Fruit fly (Drosophila melanogaster): ENCODE data around the gene CycD.

Gene CycD

DNA sequence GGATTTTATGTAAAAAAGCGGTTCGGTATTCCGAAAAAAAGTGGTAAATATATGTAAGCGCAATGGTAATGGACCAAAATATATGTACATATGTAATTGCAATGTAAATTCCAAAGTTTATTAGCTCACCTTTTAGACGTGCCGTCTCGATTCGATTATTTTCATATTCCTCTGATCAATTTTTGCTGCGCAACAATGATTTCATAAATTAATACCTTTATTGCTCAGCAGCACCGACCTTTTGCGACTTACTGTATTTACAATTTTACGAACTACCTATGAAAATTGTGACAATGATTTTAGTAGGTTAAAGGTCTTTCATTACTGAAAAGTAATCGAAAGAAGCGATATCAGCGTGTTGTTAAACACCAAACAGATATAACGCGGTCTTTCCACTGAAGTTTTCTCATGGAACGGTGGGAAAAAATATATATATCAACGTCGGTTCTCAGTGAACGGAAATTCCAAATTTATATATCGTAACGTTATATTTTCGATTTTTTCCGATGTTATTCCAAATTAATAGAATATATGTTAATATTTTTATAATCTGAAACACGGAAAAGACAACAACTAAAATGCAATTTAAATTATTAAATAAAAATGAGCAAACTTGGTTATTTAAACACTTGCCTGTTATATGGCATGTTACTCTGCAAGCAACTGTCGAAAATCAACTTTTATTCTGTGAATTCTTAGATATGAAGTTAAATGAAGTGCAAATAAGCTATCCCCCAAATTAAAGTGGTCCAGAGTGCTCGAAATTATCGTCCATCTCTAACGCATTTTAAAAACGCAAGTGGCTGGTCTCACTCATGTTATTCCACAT lies 19.5 kb downstream of the CycD start, which contains the start of the genes MSBP and CG15916 (continued):
- peak; percentile 62 for TF ChIP-seq gem (tag; optimal IDR thresholded peaks at IDR 0.05)
- no peak for TF ChIP-seq CG11560 (tag; IDR thresholded peaks at IDR 0.05)
- no peak for TF ChIP-seq CG1529 (GFP tag; optimal IDR thresholded peaks at IDR 0.05)
- peak; percentile 12 for TF ChIP-seq Max (GFP tag; optimal IDR thresholded peaks at IDR 0.05)
- no peak for TF ChIP-seq CG5180 (GFP tag; optimal IDR thresholded peaks at IDR 0.05)
- TF ChIP-seq zfh2 (GFP tag; optimal IDR thresholded peaks at IDR 0.05) = no peak
- TF ChIP-seq CG14667 (GFP tag; IDR thresholded peaks at IDR 0.05) = no peak
- no peak for TF ChIP-seq ken (GFP tag; IDR thresholded peaks at IDR 0.05)
- TF ChIP-seq rib (GFP tag; IDR thresholded peaks at IDR 0.05) = no peak
- TF ChIP-seq phol (tag; optimal IDR thresholded peaks at IDR 0.05) = peak; percentile 70
- no peak for TF ChIP-seq Myb (GFP tag; optimal IDR thresholded peaks at IDR 0.05)
- no peak for TF ChIP-seq mirr (GFP tag; optimal IDR thresholded peaks at IDR 0.05)
- no peak for TF ChIP-seq jigr1 (GFP tag; IDR thresholded peaks at IDR 0.05)
- 0 out of 2 replicates have a peak, but pooled peaks have one; percentile 24 for TF ChIP-seq CG11247 (GFP tag; IDR thresholded peaks at IDR 0.05)
- no peak for TF ChIP-seq onecut (GFP tag; IDR thresholded peaks at IDR 0.05)
- TF ChIP-seq Hey (tag; optimal IDR thresholded peaks at IDR 0.05) = no peak
- no peak for TF ChIP-seq Nf-YB (GFP tag; optimal IDR thresholded peaks at IDR 0.05)
- no peak for TF ChIP-seq wdn (GFP tag; IDR thresholded peaks at IDR 0.05)
- no peak for TF ChIP-seq vfl (GFP tag; optimal IDR thresholded peaks at IDR 0.05)
- TF ChIP-seq tio (GFP tag; optimal IDR thresholded peaks at IDR 0.05) = no peak
- no peak for TF ChIP-seq gsb-n (tag; optimal IDR thresholded peaks at IDR 0.05)
- TF ChIP-seq CG15269 (tag; optimal IDR thresholded peaks at IDR 0.05) = peak; percentile 15
- peak; percentile 12 for TF ChIP-seq CG1603 (tag; optimal IDR thresholded peaks at IDR 0.05)
- no peak for TF ChIP-seq B-H2 (GFP tag; optimal IDR thresholded peaks at IDR 0.05)
- peak; percentile 13 for TF ChIP-seq Dek (tag; optimal IDR thresholded peaks at IDR 0.05)
- no peak for TF ChIP-seq mam (GFP tag; optimal IDR thresholded peaks at IDR 0.05)
- TF ChIP-seq bbx (GFP tag; IDR thresholded peaks at IDR 0.05; ENCODE audit: partially characterized antibody) = no peak
- TF ChIP-seq CkIIα-i1 (GFP tag; IDR thresholded peaks at IDR 0.05) = no peak
- peak; percentile 59 for TF ChIP-seq gfzf (GFP tag; optimal IDR thresholded peaks at IDR 0.05)
- TF ChIP-seq CTCF (GFP tag; optimal IDR thresholded peaks at IDR 0.05) = no peak
- TF ChIP-seq fd96Cb (tag; optimal IDR thresholded peaks at IDR 0.05) = peak; percentile 43
- peak; percentile 58 for TF ChIP-seq CG2678 (tag; optimal IDR thresholded peaks at IDR 0.05)
- peak; percentile 48 for TF ChIP-seq CG18262 (tag; optimal IDR thresholded peaks at IDR 0.05)
- peak; percentile 66 for TF ChIP-seq CG14710 (tag; optimal IDR thresholded peaks at IDR 0.05)
- TF ChIP-seq Sry-δ (GFP tag; optimal IDR thresholded peaks at IDR 0.05) = peak; percentile 68
- peak; percentile 50 for TF ChIP-seq dmrt11E (tag; optimal IDR thresholded peaks at IDR 0.05)
- TF ChIP-seq ttk (GFP tag; IDR thresholded peaks at IDR 0.05) = no peak
- TF ChIP-seq Pdp1 (GFP tag; optimal IDR thresholded peaks at IDR 0.05) = no peak
- no peak for TF ChIP-seq trem (tag; optimal IDR thresholded peaks at IDR 0.05)
- peak; percentile 3 for TF ChIP-seq ewg (GFP tag; optimal IDR thresholded peaks at IDR 0.05)
- TF ChIP-seq Trl (optimal IDR thresholded peaks at IDR 0.05) = no peak
- no peak for TF ChIP-seq Trl (GFP tag; optimal IDR thresholded peaks at IDR 0.05)
- no peak for TF ChIP-seq maf-S (GFP tag; optimal IDR thresholded peaks at IDR 0.05)
- TF ChIP-seq BEAF-32 (GFP tag; optimal IDR thresholded peaks at IDR 0.05) = peak; percentile 72
- peak; percentile 32; the same call in 1 of the 2 replicates for TF ChIP-seq Xrp1 (GFP tag; IDR thresholded peaks at IDR 0.05)
- peak; percentile 33; the same call in 1 of the 2 replicates for TF ChIP-seq esg (GFP tag; conservative IDR thresholded peaks at IDR 0.05)
- TF ChIP-seq ftz-f1 (GFP tag; optimal IDR thresholded peaks at IDR 0.05) = no peak
- TF ChIP-seq CG30020 (tag; optimal IDR thresholded peaks at IDR 0.05) = peak; percentile 98
- TF ChIP-seq repo (GFP tag; optimal IDR thresholded peaks at IDR 0.05) = no peak
- peak; percentile 70 for TF ChIP-seq nmo (GFP tag; optimal IDR thresholded peaks at IDR 0.05)

All from whole organism, embryonic.